Worm (Caenorhabditis elegans): ENCODE results near the gene kvs-4.

ce11 chrIII:10981555-10981954 is 30.8 kb upstream of the kvs-4 start:
- TF ChIP-seq dpl-1 (GFP tag; optimal IDR thresholded peaks at IDR 0.05) = no peak
- TF ChIP-seq ceh-28 (tag; optimal IDR thresholded peaks at IDR 0.05) = no peak
- peak in 1 of 2 experiments; percentile 96 for TF ChIP-seq unc-62 (GFP tag; optimal IDR thresholded peaks at IDR 0.05 in 1 of 2)
- no peak for TF ChIP-seq unc-62 (tag; optimal IDR thresholded peaks at IDR 0.05)
- no peak for TF ChIP-seq mdl-1 (tag; optimal IDR thresholded peaks at IDR 0.05)
- TF ChIP-seq nhr-76 (tag; optimal IDR thresholded peaks at IDR 0.05) = no peak
- no peak for TF ChIP-seq nhr-10 (tag; optimal IDR thresholded peaks at IDR 0.05)
- TF ChIP-seq snpc-4 (tag; optimal IDR thresholded peaks at IDR 0.05) = no peak
- no peak for TF ChIP-seq ztf-7 (tag; optimal IDR thresholded peaks at IDR 0.05)
- no peak for TF ChIP-seq pqm-1 (tag; optimal IDR thresholded peaks at IDR 0.05)
- TF ChIP-seq Y5F2A.4 (GFP tag; optimal IDR thresholded peaks at IDR 0.05) = no peak
- no peak for TF ChIP-seq ama-1 (optimal IDR thresholded peaks at IDR 0.05)
